Worm (Caenorhabditis elegans) whole organism, L2 larva: ENCODE data around the gene F37A8.1.

Experiments used
- C34F6.9 ChIP-seq: fragments of 150-350 bp; optimal IDR thresholded peaks from 2 replicates; lab custom pipeline; 2014; ENCODE audit warnings: missing biosample characterization, missing genetic modification characterization
- F13H6.1 ChIP-seq: sonication (generic microtip); optimal IDR thresholded peaks from 2 replicates; lab custom pipeline; 2016; ENCODE audit warnings: missing genetic modification characterization, missing compliant biosample characterization
- R02D3.7 ChIP-seq: fragments of 150-350 bp; optimal IDR thresholded peaks from 2 replicates; lab custom pipeline; 2014; ENCODE audit warnings: missing biosample characterization, missing genetic modification characterization
- ZK546.5 ChIP-seq: sonication (generic microtip); optimal IDR thresholded peaks from 2 replicates; lab custom pipeline; 2017; ENCODE audit warnings: missing biosample characterization, missing genetic modification characterization
- ama-1 ChIP-seq: fragments of 150-350 bp; optimal IDR thresholded peaks from 2 replicates; lab custom pipeline; 2018; ENCODE audit warnings: inconsistent platforms
- ceh-16 ChIP-seq: fragments of 150-350 bp; optimal IDR thresholded peaks from 2 replicates; lab custom pipeline; 2014; ENCODE audit warnings: missing biosample characterization, missing genetic modification characterization
- ceh-82 ChIP-seq: fragments of 150-350 bp; optimal IDR thresholded peaks from 2 replicates; lab custom pipeline; 2014; ENCODE audit warnings: missing biosample characterization, missing genetic modification characterization
- crh-2 ChIP-seq: sonication (generic microtip); optimal IDR thresholded peaks from 2 replicates; lab custom pipeline; 2017; ENCODE audit warnings: missing biosample characterization, missing genetic modification characterization
- dmd-4 ChIP-seq: sonication (generic microtip); optimal IDR thresholded peaks from 2 replicates; lab custom pipeline; 2017; ENCODE audit warnings: missing biosample characterization, missing genetic modification characterization
- egl-27 ChIP-seq: sonication (generic microtip); optimal IDR thresholded peaks from 3 replicates; lab custom pipeline; 2017; ENCODE audit warnings: missing biosample characterization, missing genetic modification reagents, missing genetic modification characterization
- elt-3 ChIP-seq: sonication (generic microtip); optimal IDR thresholded peaks from 2 replicates; lab custom pipeline; 2017; ENCODE audit warnings: missing biosample characterization, missing genetic modification characterization
- fos-1 ChIP-seq: fragments of 150-350 bp; optimal IDR thresholded peaks from 2 replicates; lab custom pipeline; 2014; ENCODE audit warnings: missing biosample characterization, missing genetic modification characterization
- gmeb-1 ChIP-seq: fragments of 150-350 bp; optimal IDR thresholded peaks from 2 replicates; lab custom pipeline; 2014; ENCODE audit warnings: missing biosample characterization, missing genetic modification characterization
- lin-39 ChIP-seq: fragments of 150-350 bp; optimal IDR thresholded peaks from 2 replicates; lab custom pipeline; 2014; ENCODE audit warnings: missing biosample characterization, missing genetic modification reagents, missing genetic modification characterization
- lsy-2 ChIP-seq, 2 experiments: fragments of 150-350 bp in 1 of 2; sonication (generic microtip) in 1 of 2; optimal IDR thresholded peaks; 2 replicates each; lab custom pipeline; 2014 to 2017; ENCODE audit warnings: missing biosample characterization in 2 of 2, missing genetic modification characterization in 2 of 2
- mab-5 ChIP-seq: fragments of 150-350 bp; optimal IDR thresholded peaks from 2 replicates; lab custom pipeline; 2014; ENCODE audit warnings: missing biosample characterization, missing genetic modification characterization
- mdl-1 ChIP-seq, 2 experiments: fragments of 150-350 bp in 1 of 2; sonication (generic microtip) in 1 of 2; optimal IDR thresholded peaks; 2 replicates each; lab custom pipeline; 2017; ENCODE audit warnings: missing biosample characterization in 2 of 2, missing genetic modification characterization in 2 of 2
- nhr-10 ChIP-seq: sonication (generic microtip); optimal IDR thresholded peaks from 2 replicates; lab custom pipeline; 2017; ENCODE audit warnings: missing biosample characterization, missing genetic modification characterization
- nhr-11 ChIP-seq: fragments of 150-350 bp; optimal IDR thresholded peaks from 2 replicates; lab custom pipeline; 2014; ENCODE audit warnings: missing biosample characterization, missing genetic modification characterization
- nhr-12 ChIP-seq: fragments of 150-350 bp; optimal IDR thresholded peaks from 2 replicates; lab custom pipeline; 2014; ENCODE audit warnings: missing biosample characterization, missing genetic modification characterization
- nhr-129 ChIP-seq: fragments of 150-350 bp; optimal IDR thresholded peaks from 2 replicates; lab custom pipeline; 2014; ENCODE audit warnings: missing biosample characterization, missing genetic modification characterization
- nhr-21 ChIP-seq: fragments of 150-350 bp; optimal IDR thresholded peaks from 2 replicates; lab custom pipeline; 2014; ENCODE audit warnings: missing biosample characterization, missing genetic modification characterization
- nhr-23 ChIP-seq: fragments of 150-350 bp; optimal IDR thresholded peaks from 2 replicates; lab custom pipeline; 2014; ENCODE audit warnings: missing biosample characterization, missing genetic modification reagents, missing genetic modification characterization
- nhr-237 ChIP-seq: fragments of 150-350 bp; optimal IDR thresholded peaks from 2 replicates; lab custom pipeline; 2014; ENCODE audit warnings: missing biosample characterization, missing genetic modification characterization
- nhr-77 ChIP-seq: fragments of 150-350 bp; optimal IDR thresholded peaks from 2 replicates; lab custom pipeline; 2014; ENCODE audit warnings: missing biosample characterization, missing genetic modification characterization
- skn-1 ChIP-seq: sonication (generic microtip); optimal IDR thresholded peaks from 2 replicates; lab custom pipeline; 2017; ENCODE audit warnings: missing biosample characterization, missing genetic modification characterization
- sma-3 ChIP-seq: sonication (generic microtip); optimal IDR thresholded peaks from 2 replicates; lab custom pipeline; 2016; ENCODE audit warnings: missing genetic modification reagents, missing genetic modification characterization, missing compliant biosample characterization
- sma-9 ChIP-seq, 2 experiments: fragments of 150-350 bp in 1 of 2; sonication (generic microtip) in 1 of 2; optimal IDR thresholded peaks; 2 replicates each; lab custom pipeline; 2014 to 2016; ENCODE audit warnings: missing genetic modification characterization in 2 of 2, mild to moderate bottlenecking in 1 of 2, missing biosample characterization in 1 of 2, missing compliant biosample characterization in 1 of 2, missing genetic modification reagents in 1 of 2, moderate library complexity in 1 of 2
- snpc-4 ChIP-seq: fragments of 150-350 bp; optimal IDR thresholded peaks from 2 replicates; lab custom pipeline; 2014; ENCODE audit warnings: missing biosample characterization, missing genetic modification characterization
- unc-39 ChIP-seq: fragments of 150-350 bp; optimal IDR thresholded peaks from 2 replicates; lab custom pipeline; 2014; ENCODE audit warnings: missing biosample characterization, missing genetic modification characterization
- unc-55 ChIP-seq: fragments of 150-350 bp; sonication (generic microtip); optimal IDR thresholded peaks from 3 replicates; lab custom pipeline; 2014; ENCODE audit warnings: missing biosample characterization, missing genetic modification reagents, missing genetic modification characterization
- ztf-1 ChIP-seq: fragments of 200-800 bp; sonication (Bioruptor generic); conservative IDR thresholded peaks from 2 replicates; pipeline ENCODE4 v1.3.6; 2022; ENCODE audit warnings: missing genetic modification characterization, missing compliant biosample characterization
- ztf-11 ChIP-seq: sonication (generic microtip); optimal IDR thresholded peaks from 2 replicates; lab custom pipeline; 2017; ENCODE audit warnings: missing biosample characterization, missing genetic modification characterization
- ztf-4 ChIP-seq: fragments of 150-350 bp; optimal IDR thresholded peaks from 2 replicates; lab custom pipeline; 2014; ENCODE audit warnings: missing biosample characterization, missing genetic modification characterization

F37A8.1 gene

ce11 chrIII:3928136-3928535 lies at the start of gene F37A8.1:
F37A8.1 (plus strand) TSS chrIII:3928436.
- TF ChIP-seq lsy-2 (tag; optimal IDR thresholded peaks at IDR 0.05; lab: Kevin White, UChicago): no peak
- no peak for TF ChIP-seq ZK546.5
- TF ChIP-seq nhr-77 (tag; lab: Kevin White, UChicago): no peak
- no peak for TF ChIP-seq C34F6.9

- TF ChIP-seq nhr-129 (tag; lab: Kevin White, UChicago) (peak; percentile 55), crh-2 (tag; lab: Kevin White, UChicago) (no peak), snpc-4 (tag; lab: Kevin White, UChicago) (peak; percentile 16)
Observed at ce11 chrIII:3878986-3879756, 49.1 kb upstream of the F37A8.1 start.

ce11 chrIII:3883146-3883545 lies 45.1 kb upstream of the F37A8.1 start:
- TF ChIP-seq ztf-4 (tag; lab: Kevin White, UChicago) (no peak), C34F6.9 (peak; percentile 41), dmd-4 (tag; lab: Kevin White, UChicago) (no peak), mab-5 (no peak), elt-3 (tag; lab: Kevin White, UChicago) (no peak), nhr-237 (no peak), lsy-2 (tag; optimal IDR thresholded peaks at IDR 0.05; lab: Kevin White, UChicago) (no peak), unc-55 (GFP tag; lab: Kevin White, UChicago) (peak; percentile 16), nhr-11 (tag; lab: Kevin White, UChicago) (no peak), snpc-4 (tag; lab: Kevin White, UChicago) (no peak), R02D3.7 (tag; lab: Kevin White, UChicago) (no peak)

ce11 chrIII:3887586-3887985 lies 40.6 kb upstream of the F37A8.1 start:
- peak; percentile 53 for TF ChIP-seq F13H6.1 (tag; lab: Kevin White, UChicago)
- TF ChIP-seq unc-39: no peak
- TF ChIP-seq sma-9 (GFP tag; optimal IDR thresholded peaks at IDR 0.05; lab: Kevin White, UChicago): peak; percentile 44
- no peak for TF ChIP-seq sma-9 (tag; optimal IDR thresholded peaks at IDR 0.05; lab: Kevin White, UChicago)
- TF ChIP-seq gmeb-1 (tag; lab: Kevin White, UChicago): peak; percentile 29
- peak; percentile 77 for TF ChIP-seq fos-1 (tag; lab: Kevin White, UChicago)
- peak; percentile 9 for TF ChIP-seq sma-3
- no peak for TF ChIP-seq ztf-11 (tag; lab: Kevin White, UChicago)
- no peak for TF ChIP-seq elt-3 (tag; lab: Kevin White, UChicago)
- TF ChIP-seq ztf-4 (tag; lab: Kevin White, UChicago): no peak
- no peak for TF ChIP-seq nhr-21
- peak in 1 of 2 experiments; percentile 23 for TF ChIP-seq lsy-2 (tag; optimal IDR thresholded peaks at IDR 0.05; lab: Kevin White, UChicago)
- peak; percentile 36 for TF ChIP-seq crh-2 (tag; lab: Kevin White, UChicago)

- TF ChIP-seq ama-1 (lab: Kevin White, UChicago) (no peak), lin-39 (tag; lab: Kevin White, UChicago) (no peak), skn-1 (no peak), ztf-1 (GFP tag; lab: Robert Waterston, UW) (no peak), ZK546.5 (no peak), sma-9 (GFP tag; optimal IDR thresholded peaks at IDR 0.05; lab: Kevin White, UChicago) (no peak), sma-9 (tag; optimal IDR thresholded peaks at IDR 0.05; lab: Kevin White, UChicago) (no peak), fos-1 (tag; lab: Kevin White, UChicago) (no peak), egl-27 (tag; lab: Kevin White, UChicago) (no peak), mdl-1 (tag; optimal IDR thresholded peaks at IDR 0.05; lab: Kevin White, UChicago) (no peak), nhr-10 (tag; lab: Kevin White, UChicago) (no peak), nhr-77 (tag; lab: Kevin White, UChicago) (no peak), C34F6.9 (no peak), nhr-23 (no peak)
Observed at ce11 chrIII:3889896-3890295, 38.3 kb upstream of the F37A8.1 start.

- TF ChIP-seq fos-1 (tag; lab: Kevin White, UChicago) (peak; percentile 84), nhr-10 (tag; lab: Kevin White, UChicago) (no peak), ztf-11 (tag; lab: Kevin White, UChicago) (no peak), C34F6.9 (no peak), ceh-82 (no peak), sma-9 (GFP tag; optimal IDR thresholded peaks at IDR 0.05; lab: Kevin White, UChicago) (no peak), sma-9 (tag; optimal IDR thresholded peaks at IDR 0.05; lab: Kevin White, UChicago) (no peak), ceh-16 (tag; lab: Kevin White, UChicago) (no peak), nhr-12 (tag; lab: Kevin White, UChicago) (no peak), elt-3 (tag; lab: Kevin White, UChicago) (no peak)
Observed at ce11 chrIII:3893992-3894391, 34.2 kb upstream of the F37A8.1 start.
